Fruit fly (Drosophila melanogaster) whole organism, prepupa: ENCODE measurements around the gene Ndc1.

Experiments used
- Blimp-1 ChIP-seq: fragments of 200-800 bp; sonication (Bioruptor generic); optimal IDR thresholded peaks from 3 replicates; lab custom pipeline; 2017; ENCODE audit warnings: missing biosample characterization, missing genetic modification characterization, mild to moderate bottlenecking, moderate library complexity, missing genetic modification reagents
- CG10631 ChIP-seq: fragments of 200-800 bp; sonication (Bioruptor generic); optimal IDR thresholded peaks from 2 replicates; lab custom pipeline; 2016; ENCODE audit warnings: missing biosample characterization, missing genetic modification characterization
- CG10669 ChIP-seq: fragments of 200-800 bp; sonication (Bioruptor generic); optimal IDR thresholded peaks from 3 replicates; lab custom pipeline; 2018; ENCODE audit warnings: missing biosample characterization, mild to moderate bottlenecking, missing genetic modification characterization, moderate library complexity
- CG11294 ChIP-seq: fragments of 200-800 bp; sonication (Bioruptor generic); IDR thresholded peaks from 2 replicates; pipeline ENCODE4 v1.3.6; 2022; ENCODE audit warnings: missing biosample characterization, missing genetic modification characterization
- CG11902 ChIP-seq: fragments of 200-800 bp; sonication (Bioruptor generic); optimal IDR thresholded peaks from 3 replicates; lab custom pipeline; 2016; ENCODE audit warnings: missing biosample characterization, missing genetic modification characterization
- CG15336 ChIP-seq: fragments of 200-800 bp; sonication (Bioruptor generic); IDR thresholded peaks from 2 replicates; pipeline ENCODE4 v1.3.6; 2022; ENCODE audit warnings: missing biosample characterization, missing genetic modification characterization
- CG1621 ChIP-seq: fragments of 200-800 bp; sonication (Bioruptor generic); optimal IDR thresholded peaks from 3 replicates; lab custom pipeline; 2018; ENCODE audit warnings: missing biosample characterization, mild to moderate bottlenecking, missing genetic modification characterization
- CG3032 ChIP-seq: fragments of 200-800 bp; optimal IDR thresholded peaks from 2 replicates; lab custom pipeline; 2019; ENCODE audit warnings: missing biosample characterization, mild to moderate bottlenecking, missing genetic modification characterization, moderate library complexity
- CG31627 ChIP-seq: fragments of 200-800 bp; sonication (Bioruptor generic); optimal IDR thresholded peaks from 3 replicates; lab custom pipeline; 2016; ENCODE audit warnings: missing biosample characterization, missing genetic modification characterization
- CG32006 ChIP-seq: fragments of 200-800 bp; sonication (Bioruptor generic); optimal IDR thresholded peaks from 3 replicates; lab custom pipeline; 2017; ENCODE audit warnings: missing biosample characterization, mild to moderate bottlenecking, missing genetic modification characterization
- CG3919 ChIP-seq: fragments of 200-800 bp; sonication (Bioruptor generic); optimal IDR thresholded peaks from 3 replicates; lab custom pipeline; 2016; ENCODE audit warnings: missing biosample characterization, missing genetic modification characterization
- CG4318 ChIP-seq: fragments of 200-800 bp; sonication (Bioruptor generic); optimal IDR thresholded peaks from 3 replicates; lab custom pipeline; 2017; ENCODE audit warnings: missing biosample characterization, mild to moderate bottlenecking, missing genetic modification characterization
- CG6792 ChIP-seq: fragments of 200-800 bp; sonication (Bioruptor generic); optimal IDR thresholded peaks from 3 replicates; lab custom pipeline; 2016; ENCODE audit warnings: missing biosample characterization, missing genetic modification characterization
- CG7368 ChIP-seq: fragments of 200-800 bp; sonication (Bioruptor generic); optimal IDR thresholded peaks from 3 replicates; lab custom pipeline; 2016; ENCODE audit warnings: missing biosample characterization, missing genetic modification characterization
- CG8119 ChIP-seq: fragments of 200-800 bp; sonication (Bioruptor generic); IDR thresholded peaks from 3 replicates; pipeline ENCODE4 v1.3.6; 2022; ENCODE audit warnings: missing biosample characterization, missing genetic modification characterization
- CG8319 ChIP-seq: fragments of 200-800 bp; sonication (Bioruptor generic); optimal IDR thresholded peaks from 3 replicates; lab custom pipeline; 2016; ENCODE audit warnings: missing biosample characterization, missing genetic modification characterization
- CG9139 ChIP-seq: fragments of 200-800 bp; sonication (Bioruptor generic); optimal IDR thresholded peaks from 3 replicates; lab custom pipeline; 2017; ENCODE audit warnings: missing biosample characterization, mild to moderate bottlenecking, missing genetic modification characterization
- Eip78C ChIP-seq: fragments of 200-800 bp; sonication (Bioruptor generic); peaks from one replicate; lab custom pipeline; 2016; ENCODE audit warnings: missing biosample characterization, missing genetic modification characterization
- Eip93F ChIP-seq: fragments of 200-800 bp; sonication (Bioruptor generic); optimal IDR thresholded peaks from 2 replicates; lab custom pipeline; 2016; ENCODE audit warnings: missing biosample characterization, mild to moderate bottlenecking, missing genetic modification characterization
- Ets21C ChIP-seq: fragments of 200-800 bp; sonication (Bioruptor generic); optimal IDR thresholded peaks from 3 replicates; lab custom pipeline; 2016; ENCODE audit warnings: missing biosample characterization, missing genetic modification characterization
- Ets96B ChIP-seq: fragments of 200-800 bp; optimal IDR thresholded peaks from 2 replicates; lab custom pipeline; 2019; ENCODE audit warnings: missing biosample characterization, mild to moderate bottlenecking, missing genetic modification characterization, moderate library complexity
- Hr38 ChIP-seq: sonication (Bioruptor generic); optimal IDR thresholded peaks from 2 replicates; lab custom pipeline; 2016; ENCODE audit warnings: missing biosample characterization, missing genetic modification characterization
- Hr39 ChIP-seq: fragments of 200-800 bp; sonication (Bioruptor generic); optimal IDR thresholded peaks from 2 replicates; lab custom pipeline; 2016; ENCODE audit warnings: missing biosample characterization, missing genetic modification characterization
- Lpt ChIP-seq: fragments of 200-800 bp; sonication (Bioruptor generic); optimal IDR thresholded peaks from 3 replicates; lab custom pipeline; 2016; ENCODE audit warnings: missing biosample characterization, missing genetic modification characterization
- OdsH ChIP-seq: fragments of 200-800 bp; sonication (Bioruptor generic); optimal IDR thresholded peaks from 3 replicates; lab custom pipeline; 2016; ENCODE audit warnings: missing biosample characterization, missing genetic modification characterization
- Smox ChIP-seq: fragments of 200-800 bp; sonication (Bioruptor generic); optimal IDR thresholded peaks from 3 replicates; lab custom pipeline; 2016; ENCODE audit warnings: missing biosample characterization, missing genetic modification characterization
- Sox102F ChIP-seq: fragments of 200-800 bp; sonication (Bioruptor generic); optimal IDR thresholded peaks from 2 replicates; lab custom pipeline; 2016; ENCODE audit warnings: missing biosample characterization, mild to moderate bottlenecking, missing genetic modification characterization
- Sox14 ChIP-seq: fragments of 200-800 bp; sonication (Bioruptor generic); optimal IDR thresholded peaks from 3 replicates; lab custom pipeline; 2016; ENCODE audit warnings: missing biosample characterization, missing genetic modification characterization
- cyc ChIP-seq: fragments of 200-800 bp; sonication (Bioruptor generic); optimal IDR thresholded peaks from 3 replicates; lab custom pipeline; 2016; ENCODE audit warnings: missing biosample characterization, missing genetic modification characterization
- dsx ChIP-seq: fragments of 200-800 bp; optimal IDR thresholded peaks from 3 replicates; lab custom pipeline; 2019; ENCODE audit warnings: missing biosample characterization, mild to moderate bottlenecking, missing genetic modification characterization, moderate library complexity; ENCODE audit not compliant: poor library complexity, severe bottlenecking
- eg ChIP-seq: fragments of 200-800 bp; sonication (Bioruptor generic); IDR thresholded peaks from 3 replicates; pipeline ENCODE4 v1.3.6; 2022; ENCODE audit warnings: missing biosample characterization, missing genetic modification characterization
- esn ChIP-seq: fragments of 200-800 bp; sonication (Bioruptor generic); optimal IDR thresholded peaks from 2 replicates; lab custom pipeline; 2016; ENCODE audit warnings: missing biosample characterization, mild to moderate bottlenecking, missing genetic modification characterization, moderate library complexity
- fd59A ChIP-seq: fragments of 200-800 bp; sonication (Bioruptor generic); optimal IDR thresholded peaks from 2 replicates; lab custom pipeline; 2017; ENCODE audit warnings: missing biosample characterization, mild to moderate bottlenecking, missing genetic modification characterization, missing genetic modification reagents
- fkh ChIP-seq: fragments of 200-800 bp; sonication (Bioruptor generic); optimal IDR thresholded peaks from 3 replicates; lab custom pipeline; 2017; ENCODE audit warnings: missing biosample characterization, mild to moderate bottlenecking, missing genetic modification characterization, moderate library complexity
- lz ChIP-seq: fragments of 200-800 bp; sonication (Bioruptor generic); optimal IDR thresholded peaks from 3 replicates; lab custom pipeline; 2016; ENCODE audit warnings: missing biosample characterization, missing genetic modification characterization
- net ChIP-seq: fragments of 200-800 bp; sonication (Bioruptor generic); optimal IDR thresholded peaks from 3 replicates; lab custom pipeline; 2016; ENCODE audit warnings: missing biosample characterization, missing genetic modification characterization
- salr ChIP-seq, 2 experiments: fragments of 200-800 bp; sonication (Bioruptor generic); optimal IDR thresholded peaks; 3 replicates each; lab custom pipeline; 2016 to 2018; ENCODE audit warnings: missing biosample characterization in 2 of 2, missing genetic modification characterization in 2 of 2, mild to moderate bottlenecking in 1 of 2
- spab ChIP-seq: fragments of 200-800 bp; sonication (Bioruptor generic); optimal IDR thresholded peaks from 2 replicates; lab custom pipeline; 2017; ENCODE audit warnings: missing biosample characterization, mild to moderate bottlenecking, missing genetic modification characterization, missing genetic modification reagents
- ss ChIP-seq, 2 experiments: fragments of 200-800 bp; sonication (Bioruptor generic); optimal IDR thresholded peaks; 2 replicates in 1 of 2; 3 replicates in 1 of 2; lab custom pipeline; 2017 to 2018; ENCODE audit warnings: mild to moderate bottlenecking in 2 of 2, missing biosample characterization in 2 of 2, missing genetic modification characterization in 2 of 2, moderate library complexity in 1 of 2
- svp ChIP-seq: fragments of 200-800 bp; sonication (Bioruptor generic); peaks from one replicate; lab custom pipeline; 2016; ENCODE audit warnings: missing biosample characterization, missing genetic modification characterization
- topi ChIP-seq: fragments of 200-800 bp; sonication (Bioruptor generic); optimal IDR thresholded peaks from 3 replicates; lab custom pipeline; 2016; ENCODE audit warnings: missing biosample characterization, missing genetic modification characterization

The Ndc1 gene

dm6 chr3R:23927429-23927828, 3.2 kb downstream of the Ndc1 start, which contains the start of gene CG13601:
Gene CG13601, minus strand, starts transcription at chr3R:23927634.
- TF ChIP-seq CG9139 (GFP tag; lab: Kevin White, UChicago), result no peak
- TF ChIP-seq CG11294 (GFP tag; lab: Robert Waterston, UW), result no peak
- TF ChIP-seq eg, result no peak
- TF ChIP-seq CG10631, result no peak
- TF ChIP-seq dsx, result peak; percentile 55
- peak; percentile 20 for TF ChIP-seq Sox14 (GFP tag; lab: Kevin White, UChicago)
- no peak for TF ChIP-seq Eip93F (GFP tag; lab: Kevin White, UChicago)
- no peak for TF ChIP-seq ss (GFP tag; optimal IDR thresholded peaks at IDR 0.05; lab: Kevin White, UChicago)
- peak; percentile 42 for TF ChIP-seq esn (GFP tag; lab: Kevin White, UChicago)
- no peak for TF ChIP-seq CG10669 (GFP tag; lab: Kevin White, UChicago)
- no peak for TF ChIP-seq CG4318 (GFP tag; lab: Kevin White, UChicago)
- TF ChIP-seq CG15336 (GFP tag; lab: Robert Waterston, UW), result no peak
- no peak for TF ChIP-seq svp (GFP tag; lab: Kevin White, UChicago)
- peak; percentile 31 for TF ChIP-seq lz (GFP tag; lab: Kevin White, UChicago)
- no peak for TF ChIP-seq salr (GFP tag; optimal IDR thresholded peaks at IDR 0.05; lab: Kevin White, UChicago)
- no peak for TF ChIP-seq net (GFP tag; lab: Kevin White, UChicago)
- no peak for TF ChIP-seq Hr39
- TF ChIP-seq Eip78C (GFP tag; lab: Kevin White, UChicago), result peak; percentile 65
- TF ChIP-seq CG8319, result no peak
- TF ChIP-seq topi (GFP tag; lab: Kevin White, UChicago), result no peak
- no peak for TF ChIP-seq cyc (GFP tag; lab: Kevin White, UChicago)
- TF ChIP-seq OdsH, result no peak
- TF ChIP-seq Hr38 (GFP tag; lab: Kevin White, UChicago), result no peak
- TF ChIP-seq Smox, result no peak
- TF ChIP-seq CG8119, result no peak
- TF ChIP-seq CG6792 (GFP tag; lab: Kevin White, UChicago), result no peak
- TF ChIP-seq CG3919 (GFP tag; lab: Kevin White, UChicago), result no peak
- TF ChIP-seq Ets21C (GFP tag; lab: Kevin White, UChicago), result no peak
- TF ChIP-seq CG32006, result no peak
- no peak for TF ChIP-seq CG7368 (GFP tag; lab: Kevin White, UChicago)

- TF ChIP-seq Eip78C (GFP tag; lab: Kevin White, UChicago) (peak; percentile 61), esn (GFP tag; lab: Kevin White, UChicago) (peak; percentile 38), Sox14 (GFP tag; lab: Kevin White, UChicago) (peak; percentile 23), fkh (peak; percentile 63), spab (no peak)
These were observed 4.9 kb downstream of the Ndc1 start, which contains the start of the genes CG43998, CG43999 and CG31142 for dm6 chr3R:23928950-23929602. Gene CG43998, minus strand, starts transcription at chr3R:23929000. Gene CG43999, minus strand, starts transcription at chr3R:23929000. Gene CG31142, plus strand, starts transcription at chr3R:23929243.

dm6 chr3R:23931095-23931728, 7.0 kb downstream of the Ndc1 start, which contains the start of the genes Rpt2 and CG13599:
Gene Rpt2, minus strand, starts transcription at chr3R:23931558.
Gene CG13599, plus strand, starts transcription at chr3R:23931639.
- no peak for TF ChIP-seq CG4318 (GFP tag; lab: Kevin White, UChicago)
- TF ChIP-seq dsx, result peak; percentile 52
- TF ChIP-seq CG32006, result no peak
- TF ChIP-seq Lpt, result no peak
- peak; percentile 51 for TF ChIP-seq esn (GFP tag; lab: Kevin White, UChicago)
- TF ChIP-seq OdsH, result no peak
- no peak for TF ChIP-seq CG3919 (GFP tag; lab: Kevin White, UChicago)
- TF ChIP-seq Ets96B (tag; lab: Kevin White, UChicago), result no peak
- peak; percentile 93 for TF ChIP-seq fkh
- peak; percentile 4 for TF ChIP-seq CG3032 (tag; lab: Kevin White, UChicago)
- TF ChIP-seq CG31627 (GFP tag; lab: Kevin White, UChicago), result peak; percentile 6
- peak; percentile 19 for TF ChIP-seq Eip78C (GFP tag; lab: Kevin White, UChicago)
- TF ChIP-seq CG11902 (GFP tag; lab: Kevin White, UChicago), result no peak
- TF ChIP-seq CG11294 (GFP tag; lab: Robert Waterston, UW), result no peak
- no peak for TF ChIP-seq eg
- peak; percentile 9 for TF ChIP-seq cyc (GFP tag; lab: Kevin White, UChicago)
- TF ChIP-seq Blimp-1 (GFP tag; lab: Kevin White, UChicago), result no peak
- peak; percentile 12 for TF ChIP-seq lz (GFP tag; lab: Kevin White, UChicago)
- no peak for TF ChIP-seq fd59A (GFP tag; lab: Kevin White, UChicago)
- TF ChIP-seq CG7368 (GFP tag; lab: Kevin White, UChicago), result no peak
- TF ChIP-seq Sox102F (GFP tag; lab: Kevin White, UChicago), result no peak
- no peak for TF ChIP-seq CG8119
- TF ChIP-seq Sox14 (GFP tag; lab: Kevin White, UChicago), result peak; percentile 59
- TF ChIP-seq svp (GFP tag; lab: Kevin White, UChicago), result no peak
- TF ChIP-seq CG1621, result no peak
